Fruit fly (Drosophila melanogaster): ENCODE results near the gene CG3156.

CG3156 gene

dm6 chrX:493445-494190, 5.9 kb downstream of the CG3156 start, which contains the start of gene CG17896 (continued):
- TF ChIP-seq Hr51 (GFP tag; optimal IDR thresholded peaks at IDR 0.05) = peak; percentile 96 to 98
- peak; percentile 15 for TF ChIP-seq Dp (GFP tag; optimal IDR thresholded peaks at IDR 0.05)
- peak; percentile 100 for TF ChIP-seq Ets65A (GFP tag)
- peak; percentile 91 for TF ChIP-seq gcm (GFP tag; optimal IDR thresholded peaks at IDR 0.05)
- TF ChIP-seq ara (GFP tag; IDR thresholded peaks at IDR 0.05) = peak; percentile 96
- peak; percentile 85; the same call in 2 of the 3 replicates for TF ChIP-seq sr (GFP tag; IDR thresholded peaks at IDR 0.05)
- TF ChIP-seq vnd (GFP tag; IDR thresholded peaks at IDR 0.05; ENCODE audit: partially characterized antibody) = no peak
- TF ChIP-seq CG10321 (GFP tag; IDR thresholded peaks at IDR 0.05) = peak; percentile 80
- TF ChIP-seq CG16813 (GFP tag; IDR thresholded peaks at IDR 0.05; ENCODE audit: partially characterized antibody) = no peak
- peak; percentile 98 for TF ChIP-seq cas (GFP tag; IDR thresholded peaks at IDR 0.05)
- TF ChIP-seq hkb (optimal IDR thresholded peaks at IDR 0.05) = no peak
- TF ChIP-seq hkb (GFP tag; IDR thresholded peaks at IDR 0.05) = peak; percentile 97
- TF ChIP-seq yki (optimal IDR thresholded peaks at IDR 0.05) = no peak
- TF ChIP-seq NC2α (GFP tag; optimal IDR thresholded peaks at IDR 0.05) = peak; percentile 97
- TF ChIP-seq CG2678 (tag; optimal IDR thresholded peaks at IDR 0.05) = peak; percentile 98
- peak; percentile 96 for TF ChIP-seq Atf3 (GFP tag; optimal IDR thresholded peaks at IDR 0.05)
- peak; percentile 95 for TF ChIP-seq CG3726 (GFP tag; IDR thresholded peaks at IDR 0.05)
- peak; percentile 90 for TF ChIP-seq MTF-1 (GFP tag; optimal IDR thresholded peaks at IDR 0.05; ENCODE audit: borderline replicate concordance)
- TF ChIP-seq ham (GFP tag; IDR thresholded peaks at IDR 0.05) = peak; percentile 97
- peak; percentile 70 for TF ChIP-seq CG33557 (GFP tag; optimal IDR thresholded peaks at IDR 0.05)
- TF ChIP-seq CG17361 (GFP tag; IDR thresholded peaks at IDR 0.05) = peak; percentile 97
- peak; percentile 99 for TF ChIP-seq CG14441 (GFP tag; IDR thresholded peaks at IDR 0.05)
- peak; percentile 95 for TF ChIP-seq CG30431 (GFP tag; optimal IDR thresholded peaks at IDR 0.05)
- TF ChIP-seq CG4328 (GFP tag; optimal IDR thresholded peaks at IDR 0.05) = peak; percentile 73
- TF ChIP-seq CG8290 (GFP tag; optimal IDR thresholded peaks at IDR 0.05) = peak; percentile 81
- TF ChIP-seq CG8290 (tag; optimal IDR thresholded peaks at IDR 0.05) = peak in 1 of 2 experiments; percentile 100
- TF ChIP-seq cad (GFP tag; optimal IDR thresholded peaks at IDR 0.05) = no peak
- TF ChIP-seq lov (optimal IDR thresholded peaks at IDR 0.05) = no peak
- peak; percentile 92 for TF ChIP-seq lov (GFP tag; IDR thresholded peaks at IDR 0.05)
- TF ChIP-seq CG10543 (GFP tag; optimal IDR thresholded peaks at IDR 0.05) = peak; percentile 85
- TF ChIP-seq Gsc (GFP tag; IDR thresholded peaks at IDR 0.05) = peak; percentile 89
- TF ChIP-seq gem (tag; optimal IDR thresholded peaks at IDR 0.05) = peak; percentile 98
- peak; percentile 53 for TF ChIP-seq Dref (GFP tag; IDR thresholded peaks at IDR 0.05)
- peak; percentile 98 for TF ChIP-seq luna (GFP tag; optimal IDR thresholded peaks at IDR 0.05)
- peak; percentile 96 for TF ChIP-seq CG12391 (tag; optimal IDR thresholded peaks at IDR 0.05)
- peak; percentile 97 for TF ChIP-seq CG10654 (GFP tag; optimal IDR thresholded peaks at IDR 0.05)
- peak; percentile 94 for TF ChIP-seq az2 (GFP tag; optimal IDR thresholded peaks at IDR 0.05)
- TF ChIP-seq CG32767 (GFP tag; IDR thresholded peaks at IDR 0.05) = peak; percentile 96
- peak; percentile 97 for TF ChIP-seq slp2 (GFP tag; optimal IDR thresholded peaks at IDR 0.05)
- peak; percentile 94 for TF ChIP-seq Hmx (GFP tag; optimal IDR thresholded peaks at IDR 0.05)
- peak; percentile 95 for TF ChIP-seq jigr1 (GFP tag; IDR thresholded peaks at IDR 0.05)
- TF ChIP-seq ATbp (GFP tag; optimal IDR thresholded peaks at IDR 0.05) = peak; percentile 95
- TF ChIP-seq CG9609 (GFP tag; optimal IDR thresholded peaks at IDR 0.05) = peak; percentile 99
- peak; percentile 96 for TF ChIP-seq ken (GFP tag; IDR thresholded peaks at IDR 0.05)
- TF ChIP-seq tgo (GFP tag; IDR thresholded peaks at IDR 0.05) = peak; percentile 98
- TF ChIP-seq CG3838 (GFP tag; optimal IDR thresholded peaks at IDR 0.05) = peak; percentile 95
- no peak; the same call in 1 of the 2 replicates for TF ChIP-seq Bgb (GFP tag; IDR thresholded peaks at IDR 0.05; ENCODE audit: partially characterized antibody)
- peak; percentile 88 for TF ChIP-seq ewg (GFP tag; optimal IDR thresholded peaks at IDR 0.05)
- peak; percentile 99 for TF ChIP-seq CG18599 (GFP tag; optimal IDR thresholded peaks at IDR 0.05)
- peak; percentile 93 for TF ChIP-seq CG5953 (GFP tag; IDR thresholded peaks at IDR 0.05)
- TF ChIP-seq CG8359 (GFP tag; optimal IDR thresholded peaks at IDR 0.05; ENCODE audit: borderline replicate concordance) = peak; percentile 80

All from whole organism, embryonic.